Worm (Caenorhabditis elegans) whole organism, L4 larva: ENCODE results near the gene C25E10.4.

Experiments
- F49E8.2 ChIP-seq: sonication (generic microtip); optimal IDR thresholded peaks from 2 replicates; lab custom pipeline; 2016; ENCODE audit warnings: missing compliant biosample characterization, mild to moderate bottlenecking, missing genetic modification characterization, borderline replicate concordance
- ZK337.2 ChIP-seq: fragments of 200-800 bp; sonication (Bioruptor generic); IDR thresholded peaks from 2 replicates; pipeline ENCODE4 v1.3.6; 2022; ENCODE audit warnings: missing genetic modification reagents, missing genetic modification characterization, missing compliant biosample characterization
- mep-1 ChIP-seq: fragments of 150-350 bp; sonication (generic microtip); optimal IDR thresholded peaks from 3 replicates; lab custom pipeline; 2014; ENCODE audit warnings: missing biosample characterization, missing genetic modification characterization
- nhr-10 ChIP-seq: fragments of 150-350 bp; optimal IDR thresholded peaks from 2 replicates; lab custom pipeline; 2014; ENCODE audit warnings: missing biosample characterization, missing genetic modification characterization
- nhr-76 ChIP-seq: fragments of 150-350 bp; optimal IDR thresholded peaks from 2 replicates; lab custom pipeline; 2014; ENCODE audit warnings: missing biosample characterization, missing genetic modification characterization

DNA sequence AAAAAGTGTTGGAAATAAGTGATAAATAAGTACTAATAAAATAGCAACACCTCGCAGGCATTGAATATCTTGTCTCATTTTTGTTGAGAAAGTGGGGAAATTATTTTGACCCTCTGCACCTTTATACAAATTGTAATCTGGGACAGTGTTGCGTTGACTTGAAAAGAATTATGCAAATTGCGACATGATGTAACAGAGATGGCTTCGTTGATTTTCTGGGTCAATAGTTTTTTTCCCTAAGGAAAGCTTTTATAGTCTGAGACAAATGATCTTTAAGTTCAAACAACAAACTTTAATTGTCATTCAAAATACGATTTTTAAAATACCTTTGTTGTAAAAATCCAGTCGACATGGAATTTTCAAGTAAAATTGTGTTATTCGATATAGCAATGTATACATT lies 8.7 kb upstream of the C25E10.4 start, which contains the start of gene bus-1:
- TF ChIP-seq nhr-10 (no peak), mep-1 (tag; lab: Kevin White, UChicago) (no peak), nhr-76 (no peak), F49E8.2 (tag; lab: Kevin White, UChicago) (no peak), ZK337.2 (GFP tag; lab: Robert Waterston, UW) (no peak)
